Worm (Caenorhabditis elegans): ENCODE measurements around the gene Y49E10.4.

- TF ChIP-seq ceh-83 (GFP tag; optimal IDR thresholded peaks at IDR 0.05) (no peak), unc-39 (tag; optimal IDR thresholded peaks at IDR 0.05) (no peak), nhr-237 (tag; optimal IDR thresholded peaks at IDR 0.05) (no peak), cnd-1 (tag; optimal IDR thresholded peaks at IDR 0.05) (no peak), ztf-11 (tag; optimal IDR thresholded peaks at IDR 0.05) (no peak), nhr-12 (tag; optimal IDR thresholded peaks at IDR 0.05) (no peak), snpc-4 (tag; optimal IDR thresholded peaks at IDR 0.05) (no peak), elt-3 (tag; optimal IDR thresholded peaks at IDR 0.05) (no peak), mep-1 (tag; optimal IDR thresholded peaks at IDR 0.05) (no peak), nhr-76 (tag; optimal IDR thresholded peaks at IDR 0.05) (no peak), hlh-1 (tag; optimal IDR thresholded peaks at IDR 0.05) (no peak), pha-4 (tag; optimal IDR thresholded peaks at IDR 0.05) (no peak), unc-62 (GFP tag; optimal IDR thresholded peaks at IDR 0.05) (no peak)
Observed at ce11 chrIII:12410304-12410703, 26.7 kb upstream of the Y49E10.4 start.

All from whole organism, mixed stage, embryonic.